Fruit fly (Drosophila melanogaster): ENCODE data around the gene NP15.6.
A peak's percentile ranks its signal among the peaks of the same experiment; 100 is the strongest.

Gene NP15.6

DNA sequence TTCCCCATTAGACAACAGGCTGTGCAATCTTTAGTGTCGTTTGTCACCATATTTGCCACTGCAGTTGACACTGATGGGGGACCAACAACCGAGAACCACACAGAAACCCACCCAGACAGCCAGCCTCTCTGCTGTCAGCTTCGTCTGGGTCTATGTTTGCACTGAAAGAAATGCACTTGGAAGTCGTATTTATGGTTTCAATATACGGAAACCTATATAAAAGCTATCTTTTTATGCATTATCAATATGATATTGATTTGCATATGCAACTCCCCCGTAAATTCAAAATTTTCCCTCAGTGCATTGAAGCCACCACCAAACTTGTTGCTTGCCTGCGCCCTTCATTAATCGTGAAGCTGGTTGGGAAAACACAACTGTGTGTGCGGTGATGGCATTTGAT is 47.0 kb downstream of the NP15.6 start (continued):
- no peak for TF ChIP-seq tx (GFP tag; optimal IDR thresholded peaks at IDR 0.05)

- TF ChIP-seq nmo (GFP tag; optimal IDR thresholded peaks at IDR 0.05) (peak; percentile 3), CG18262 (tag; optimal IDR thresholded peaks at IDR 0.05) (peak; percentile 14), sens (GFP tag) (peak; percentile 74), gcm (GFP tag; optimal IDR thresholded peaks at IDR 0.05) (peak; percentile 30), dmrt11E (tag; optimal IDR thresholded peaks at IDR 0.05) (peak; percentile 25), Med (GFP tag) (peak; percentile 39), bsh (GFP tag; optimal IDR thresholded peaks at IDR 0.05) (peak in 1 of 2 experiments; percentile 22), CG10979 (tag; optimal IDR thresholded peaks at IDR 0.05) (peak; percentile 8), stwl (tag; optimal IDR thresholded peaks at IDR 0.05) (no peak), gem (tag; optimal IDR thresholded peaks at IDR 0.05) (peak; percentile 2), CG3065 (GFP tag; optimal IDR thresholded peaks at IDR 0.05) (no peak), CG3163 (GFP tag; optimal IDR thresholded peaks at IDR 0.05) (no peak), CG1233 (GFP tag; optimal IDR thresholded peaks at IDR 0.05) (no peak), Ets65A (GFP tag) (peak; percentile 80), phol (tag; optimal IDR thresholded peaks at IDR 0.05) (peak; percentile 9), Drgx (GFP tag; IDR thresholded peaks at IDR 0.05) (peak; percentile 67)
Measured at dm6 chr3R:19075135-19075534, 48.0 kb downstream of the NP15.6 start.

Measured in whole organism, embryonic.